Worm (Caenorhabditis elegans) whole organism, L4 larva: ENCODE measurements around the gene cpl-1.

ENCODE experiments used
- D1046.2 ChIP-seq: fragments of 200-800 bp; sonication (Bioruptor generic); IDR thresholded peaks from 2 replicates; pipeline ENCODE4 v1.3.6; 2022; ENCODE audit warnings: missing genetic modification characterization, missing compliant biosample characterization
- F10B5.3 ChIP-seq: sonication (generic microtip); optimal IDR thresholded peaks from 2 replicates; lab custom pipeline; 2016; ENCODE audit warnings: mild to moderate bottlenecking, missing genetic modification characterization, missing compliant biosample characterization
- F44E2.7 ChIP-seq: fragments of 200-800 bp; sonication (Bioruptor generic); IDR thresholded peaks from 2 replicates; pipeline ENCODE4 v2.1.2; 2022; ENCODE audit warnings: missing genetic modification characterization, missing compliant biosample characterization
- R02D3.7 ChIP-seq: fragments of 150-350 bp; sonication (generic microtip); optimal IDR thresholded peaks from 3 replicates; lab custom pipeline; 2014; ENCODE audit warnings: missing biosample characterization, missing genetic modification characterization
- Y48G9A.11 ChIP-seq: fragments of 200-800 bp; sonication (Bioruptor generic); IDR thresholded peaks from 2 replicates; pipeline ENCODE4 v1.3.6; 2022; ENCODE audit warnings: missing genetic modification reagents, missing genetic modification characterization, missing compliant biosample characterization
- Y5F2A.4 ChIP-seq: fragments of 200-800 bp; sonication (Bioruptor generic); optimal IDR thresholded peaks from 2 replicates; lab custom pipeline; 2018; ENCODE audit warnings: mild to moderate bottlenecking, missing genetic modification characterization, missing compliant biosample characterization
- ZK337.2 ChIP-seq: fragments of 200-800 bp; sonication (Bioruptor generic); IDR thresholded peaks from 2 replicates; pipeline ENCODE4 v1.3.6; 2022; ENCODE audit warnings: missing genetic modification reagents, missing genetic modification characterization, missing compliant biosample characterization
- aha-1 ChIP-seq: fragments of 150-350 bp; peaks from one replicate; lab custom pipeline; 2014; ENCODE audit warnings: missing biosample characterization, missing genetic modification characterization
- ama-1 ChIP-seq: fragments of 150-350 bp; optimal IDR thresholded peaks from 2 replicates; lab custom pipeline; 2014; ENCODE audit warnings: inconsistent platforms, mixed read lengths
- ceh-28 ChIP-seq: fragments of 150-350 bp; optimal IDR thresholded peaks from 2 replicates; lab custom pipeline; 2014; ENCODE audit warnings: missing biosample characterization, missing genetic modification reagents, missing genetic modification characterization
- ceh-32 ChIP-seq: sonication (generic microtip); optimal IDR thresholded peaks from 2 replicates; lab custom pipeline; 2016; ENCODE audit warnings: mild to moderate bottlenecking, missing genetic modification characterization, missing compliant biosample characterization; ENCODE audit not compliant: poor library complexity
- ceh-62 ChIP-seq: sonication (generic microtip); optimal IDR thresholded peaks from 2 replicates; lab custom pipeline; 2017; ENCODE audit warnings: missing biosample characterization, missing genetic modification characterization
- ces-1 ChIP-seq: fragments of 150-350 bp; sonication (generic microtip); optimal IDR thresholded peaks from 4 replicates; lab custom pipeline; 2014; ENCODE audit warnings: missing biosample characterization, missing genetic modification reagents, missing genetic modification characterization
- daf-16 ChIP-seq, 3 experiments: sonication (generic microtip); optimal IDR thresholded peaks; 2 replicates each; lab custom pipeline; 2016 to 2017; ENCODE audit warnings: missing genetic modification characterization in 3 of 3, missing genetic modification reagents in 3 of 3, mild to moderate bottlenecking in 2 of 3, missing compliant biosample characterization in 2 of 3, missing biosample characterization in 1 of 3, moderate library complexity in 1 of 3
- daf-8 ChIP-seq: fragments of 200-800 bp; sonication (Bioruptor generic); IDR thresholded peaks from 2 replicates; pipeline ENCODE4 v1.3.6; 2022; ENCODE audit warnings: missing genetic modification characterization, missing compliant biosample characterization
- dmd-6 ChIP-seq: fragments of 200-800 bp; sonication (Bioruptor generic); IDR thresholded peaks from 2 replicates; pipeline ENCODE4 v1.3.6; 2022; ENCODE audit warnings: missing genetic modification reagents, missing genetic modification characterization, missing compliant biosample characterization
- dve-1 ChIP-seq: sonication (generic microtip); optimal IDR thresholded peaks from 2 replicates; lab custom pipeline; 2017; ENCODE audit warnings: antibody characterized with exemption, mild to moderate bottlenecking, missing genetic modification characterization, missing compliant biosample characterization; ENCODE audit not compliant: insufficient read depth
- hif-1 ChIP-seq, 2 experiments: sonication (generic microtip); optimal IDR thresholded peaks; 2 replicates each; lab custom pipeline; 2016 to 2017; ENCODE audit warnings: missing compliant biosample characterization in 2 of 2, missing genetic modification characterization in 2 of 2, missing genetic modification reagents in 2 of 2, missing genotype in 2 of 2, mild to moderate bottlenecking in 1 of 2
- hlh-11 ChIP-seq: fragments of 200-800 bp; sonication (Bioruptor generic); optimal IDR thresholded peaks from 2 replicates; lab custom pipeline; 2018; ENCODE audit warnings: mild to moderate bottlenecking, missing genetic modification characterization, missing compliant biosample characterization
- hlh-30 ChIP-seq: sonication (generic microtip); optimal IDR thresholded peaks from 2 replicates; lab custom pipeline; 2017; ENCODE audit warnings: antibody characterized with exemption, mild to moderate bottlenecking, missing genetic modification characterization, missing compliant biosample characterization; ENCODE audit not compliant: insufficient read depth
- lim-7 ChIP-seq: fragments of 200-800 bp; sonication (Bioruptor generic); IDR thresholded peaks from 2 replicates; pipeline ENCODE4 v1.3.6; 2022; ENCODE audit warnings: missing genetic modification characterization, missing compliant biosample characterization
- lin-13 ChIP-seq: fragments of 150-350 bp; optimal IDR thresholded peaks from 2 replicates; lab custom pipeline; 2014; ENCODE audit warnings: missing biosample characterization, missing genetic modification reagents, missing genetic modification characterization
- lin-29 ChIP-seq: fragments of 200-800 bp; sonication (Bioruptor generic); IDR thresholded peaks from 2 replicates; pipeline ENCODE4 v1.3.6; 2022; ENCODE audit warnings: missing genetic modification reagents, missing genetic modification characterization, missing compliant biosample characterization
- lin-38 ChIP-seq: fragments of 200-800 bp; sonication (Bioruptor generic); IDR thresholded peaks from 2 replicates; pipeline ENCODE4 v1.3.6; 2022; ENCODE audit warnings: missing genetic modification reagents, missing genetic modification characterization, missing compliant biosample characterization
- lin-39 ChIP-seq: fragments of 150-350 bp; optimal IDR thresholded peaks from 2 replicates; lab custom pipeline; 2014; ENCODE audit warnings: missing biosample characterization, missing genetic modification reagents, missing genetic modification characterization
- mxl-2 ChIP-seq: fragments of 200-800 bp; sonication (Bioruptor generic); conservative IDR thresholded peaks from 2 replicates; pipeline ENCODE4 v1.3.6; 2022; ENCODE audit warnings: missing genetic modification reagents, missing genetic modification characterization, missing compliant biosample characterization
- mxl-3 ChIP-seq: fragments of 200-800 bp; sonication (Bioruptor generic); optimal IDR thresholded peaks from 2 replicates; lab custom pipeline; 2018; ENCODE audit warnings: mild to moderate bottlenecking, missing genetic modification characterization, missing compliant biosample characterization
- nhr-11 ChIP-seq: fragments of 150-350 bp; optimal IDR thresholded peaks from 2 replicates; lab custom pipeline; 2014; ENCODE audit warnings: missing biosample characterization, missing genetic modification characterization
- nhr-28 ChIP-seq: fragments of 150-350 bp; optimal IDR thresholded peaks from 2 replicates; lab custom pipeline; 2014; ENCODE audit warnings: missing biosample characterization, missing genetic modification characterization
- nhr-76 ChIP-seq: fragments of 150-350 bp; optimal IDR thresholded peaks from 2 replicates; lab custom pipeline; 2014; ENCODE audit warnings: missing biosample characterization, missing genetic modification characterization
- nhr-77 ChIP-seq: fragments of 150-350 bp; optimal IDR thresholded peaks from 2 replicates; lab custom pipeline; 2014; ENCODE audit warnings: missing biosample characterization, missing genetic modification characterization
- php-3 ChIP-seq: fragments of 200-800 bp; sonication (Bioruptor generic); IDR thresholded peaks from 2 replicates; pipeline ENCODE4 v1.3.6; 2022; ENCODE audit warnings: missing genetic modification reagents, missing genetic modification characterization, missing compliant biosample characterization
- pqm-1 ChIP-seq: sonication (generic microtip); optimal IDR thresholded peaks from 2 replicates; lab custom pipeline; 2017; ENCODE audit warnings: missing biosample characterization, missing genetic modification characterization
- rbr-2 ChIP-seq: sonication (generic microtip); optimal IDR thresholded peaks from 2 replicates; lab custom pipeline; 2016; ENCODE audit warnings: missing genotype, missing genetic modification characterization, missing compliant biosample characterization
- saeg-2 ChIP-seq: fragments of 200-800 bp; sonication (Bioruptor generic); IDR thresholded peaks from 2 replicates; pipeline ENCODE4 v1.3.6; 2022; ENCODE audit warnings: missing genetic modification reagents, missing genetic modification characterization, missing compliant biosample characterization
- snpc-1.2 ChIP-seq: fragments of 200-800 bp; sonication (Bioruptor generic); IDR thresholded peaks from 2 replicates; pipeline ENCODE4 v1.3.6; 2022; ENCODE audit warnings: missing genetic modification reagents, missing genetic modification characterization, missing compliant biosample characterization
- unc-62 ChIP-seq, 3 experiments: fragments of 150-350 bp in 1 of 3; sonication (generic microtip); optimal IDR thresholded peaks in 2 of 3; peaks in 1 of 3; 1 replicate in 1 of 3; 2 replicates in 2 of 3; lab custom pipeline; 2014 to 2017; ENCODE audit warnings: missing biosample characterization in 3 of 3, missing genetic modification characterization in 3 of 3, missing genetic modification reagents in 3 of 3, missing genotype in 1 of 3
- zfp-3 ChIP-seq: fragments of 200-800 bp; sonication (Bioruptor generic); conservative IDR thresholded peaks from 2 replicates; pipeline ENCODE4 v1.3.6; 2022; ENCODE audit warnings: missing genetic modification reagents, missing genetic modification characterization, missing compliant biosample characterization
- ztf-11 ChIP-seq: fragments of 150-350 bp; optimal IDR thresholded peaks from 2 replicates; lab custom pipeline; 2014; ENCODE audit warnings: missing biosample characterization, missing genetic modification characterization

The cpl-1 gene

DNA sequence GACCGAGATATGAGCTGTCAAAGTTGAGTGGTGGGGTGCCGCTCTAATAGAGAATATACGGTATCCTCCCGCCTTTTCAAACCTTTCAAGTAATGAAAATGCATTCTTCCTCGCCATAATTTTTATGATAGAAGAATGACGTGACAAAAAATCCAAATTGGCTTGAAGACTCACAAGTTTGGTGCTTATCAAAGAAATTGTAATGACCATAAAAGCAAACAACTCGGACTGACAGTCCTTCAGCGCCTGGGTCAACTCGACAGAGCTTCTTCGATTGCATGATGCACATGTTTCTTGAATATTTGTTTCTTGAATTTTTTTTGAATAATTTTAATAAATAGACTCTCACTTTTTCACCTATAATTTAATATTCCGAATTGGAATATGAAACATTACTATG lies 10.3 kb upstream of the cpl-1 start (continued):
- TF ChIP-seq zfp-3 (GFP tag; lab: Robert Waterston, UW): no peak
- TF ChIP-seq php-3: peak; percentile 67

DNA sequence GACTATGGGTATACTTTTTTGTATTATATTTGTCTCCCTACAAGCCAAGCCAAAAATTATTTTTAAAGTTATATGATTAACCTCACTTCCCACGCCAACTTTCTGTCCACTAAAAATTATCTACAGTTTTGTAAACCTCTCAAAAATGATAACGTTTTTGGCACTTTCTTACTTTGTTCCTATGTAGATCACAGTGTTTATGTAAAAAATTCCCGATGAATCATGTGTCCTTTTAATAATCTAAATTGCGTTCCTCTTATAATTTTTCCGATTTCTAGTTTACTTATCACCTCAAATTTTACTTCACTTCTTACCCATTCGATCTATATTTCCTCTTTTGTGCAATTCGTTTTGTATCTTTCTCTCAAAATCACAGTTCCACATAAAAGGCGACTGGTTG lies 9.2 kb upstream of the cpl-1 start:
- no peak for TF ChIP-seq ceh-62 (tag; lab: Kevin White, UChicago)
- no peak for TF ChIP-seq hlh-11 (tag; lab: Kevin White, UChicago)
- TF ChIP-seq dve-1: peak; percentile 44
- TF ChIP-seq lin-13 (GFP tag; lab: Kevin White, UChicago): no peak
- no peak for TF ChIP-seq mxl-2
- TF ChIP-seq lim-7 (GFP tag; lab: Robert Waterston, UW): no peak
- no peak for TF ChIP-seq rbr-2 (tag; lab: Kevin White, UChicago)
- TF ChIP-seq hlh-30 (tag; lab: Kevin White, UChicago): no peak
- TF ChIP-seq nhr-77: peak; percentile 22
- no peak for TF ChIP-seq daf-16 (GFP tag; optimal IDR thresholded peaks at IDR 0.05; lab: Kevin White, UChicago)
- TF ChIP-seq daf-16 (tag; optimal IDR thresholded peaks at IDR 0.05; lab: Kevin White, UChicago): peak; percentile 50
- TF ChIP-seq nhr-28: peak; percentile 46
- TF ChIP-seq nhr-11: no peak
- no peak for TF ChIP-seq lin-29 (GFP tag; lab: Robert Waterston, UW)
- no peak for TF ChIP-seq ZK337.2 (GFP tag; lab: Robert Waterston, UW)
- no peak for TF ChIP-seq Y48G9A.11 (GFP tag; lab: Robert Waterston, UW)
- TF ChIP-seq dmd-6 (GFP tag; lab: Robert Waterston, UW): 0 out of 2 replicates have a peak, but pooled peaks have one; percentile 12
- TF ChIP-seq pqm-1: peak; percentile 11
- TF ChIP-seq lin-39 (tag; lab: Kevin White, UChicago): no peak

DNA sequence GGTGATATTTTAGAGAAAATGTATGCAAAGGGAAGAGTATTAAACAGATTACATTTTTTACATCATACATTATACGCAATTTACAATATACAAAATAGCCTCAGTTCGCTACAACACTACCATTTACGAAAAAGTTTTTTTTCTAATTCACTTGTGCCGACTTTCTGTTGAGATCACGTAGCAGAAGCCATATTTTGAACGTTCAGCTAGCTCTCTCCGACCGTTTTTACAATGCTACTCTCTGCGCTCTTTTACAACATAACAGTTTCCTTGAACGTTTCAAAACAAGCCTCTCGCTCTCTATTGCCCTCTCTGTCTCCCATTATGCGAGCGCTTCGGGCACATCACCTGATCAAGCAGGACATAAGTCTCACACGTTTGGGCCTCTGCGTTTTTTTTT lies 8.0 kb upstream of the cpl-1 start, which contains the start of gene T03E6.8:
Gene T03E6.8 (minus strand): TSS at position 101 of the 400 bp plus-strand sequence.
- TF ChIP-seq ces-1 (GFP tag; lab: Kevin White, UChicago) (no peak), aha-1 (tag; lab: Kevin White, UChicago) (no peak), F44E2.7 (GFP tag; lab: Robert Waterston, UW) (no peak), snpc-1.2 (no peak), dmd-6 (GFP tag; lab: Robert Waterston, UW) (no peak), Y5F2A.4 (no peak), R02D3.7 (tag; lab: Kevin White, UChicago) (no peak), ztf-11 (no peak), daf-8 (no peak), mxl-3 (GFP tag; lab: Kevin White, UChicago) (no peak), F10B5.3 (tag; lab: Kevin White, UChicago) (no peak), nhr-76 (tag; lab: Kevin White, UChicago) (no peak), saeg-2 (no peak), ceh-28 (tag; lab: Kevin White, UChicago) (no peak), D1046.2 (GFP tag; lab: Robert Waterston, UW) (no peak), hif-1 (tag; optimal IDR thresholded peaks at IDR 0.05; lab: Kevin White, UChicago) (no peak), ceh-32 (tag; lab: Kevin White, UChicago) (no peak), php-3 (no peak), lin-38 (GFP tag; lab: Robert Waterston, UW) (no peak), Y48G9A.11 (GFP tag; lab: Robert Waterston, UW) (no peak)

DNA sequence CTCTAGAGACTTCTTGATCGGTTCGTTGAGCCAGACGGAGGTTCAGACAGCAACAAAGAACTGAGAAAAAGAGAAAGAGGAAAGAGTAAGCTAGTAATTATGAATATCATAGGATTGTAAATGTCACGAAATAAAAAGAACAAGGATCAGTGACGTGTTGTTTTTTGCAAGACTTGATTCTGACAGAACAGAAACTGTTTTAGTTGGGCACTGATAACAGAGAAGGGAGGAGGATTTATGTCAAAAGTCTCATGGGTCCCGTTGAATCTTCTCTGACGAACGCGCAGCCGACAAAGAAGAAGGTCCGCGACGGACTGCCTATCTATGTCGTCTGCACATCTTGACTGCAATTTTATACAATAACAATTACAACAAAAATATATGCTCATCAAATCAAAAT lies 5.5 kb upstream of the cpl-1 start, which contains the start of gene T03E6.9:
Gene T03E6.9 (minus strand): TSS at position 101 of the 400 bp plus-strand sequence.
- TF ChIP-seq unc-62 (GFP tag; optimal IDR thresholded peaks at IDR 0.05 in 1 of 2; lab: Kevin White, UChicago) (peak in 1 of 2 experiments; percentile 6), unc-62 (tag; optimal IDR thresholded peaks at IDR 0.05; lab: Kevin White, UChicago) (no peak), ama-1 (lab: Kevin White, UChicago) (no peak)
